Fruit fly (Drosophila melanogaster) whole organism, embryonic: Measurements from ENCODE around the gene CG4970.

Source experiments
- Abd-B ChIP-seq: fragments of 200-800 bp; sonication (Bioruptor generic); optimal IDR thresholded peaks from 2 replicates; lab custom pipeline; 2018; ENCODE audit warnings: missing biosample characterization, mild to moderate bottlenecking, missing genetic modification characterization, moderate library complexity
- Antp ChIP-seq: fragments of 200-800 bp; sonication (Bioruptor generic); optimal IDR thresholded peaks from 3 replicates; lab custom pipeline; 2016; ENCODE audit warnings: missing biosample characterization, missing genetic modification characterization
- CG10654 ChIP-seq: fragments of 200-800 bp; sonication (Bioruptor generic); optimal IDR thresholded peaks from 2 replicates; lab custom pipeline; 2016; ENCODE audit warnings: missing biosample characterization, missing genetic modification characterization
- CG11560 ChIP-seq: fragments of 200-800 bp; sonication (Bioruptor generic); IDR thresholded peaks from 3 replicates; pipeline ENCODE4 v1.3.6; 2022; ENCODE audit warnings: missing biosample characterization, missing genetic modification characterization
- CG13424 ChIP-seq: fragments of 200-800 bp; sonication (Bioruptor generic); optimal IDR thresholded peaks from 2 replicates; lab custom pipeline; 2019; ENCODE audit warnings: missing biosample characterization, mild to moderate bottlenecking, missing genetic modification characterization, moderate library complexity
- CG14710 ChIP-seq: fragments of 200-800 bp; sonication (Bioruptor generic); optimal IDR thresholded peaks from 3 replicates; lab custom pipeline; 2019; ENCODE audit warnings: missing biosample characterization, mild to moderate bottlenecking, missing genetic modification characterization, moderate library complexity
- CG14860 ChIP-seq: fragments of 200-800 bp; sonication (Bioruptor generic); IDR thresholded peaks from 3 replicates; pipeline ENCODE4 v1.3.6; 2022; ENCODE audit warnings: missing biosample characterization, missing genetic modification characterization; ENCODE audit not compliant: partially characterized antibody
- CG2678 ChIP-seq: fragments of 200-800 bp; sonication (Bioruptor generic); optimal IDR thresholded peaks from 3 replicates; lab custom pipeline; 2019; ENCODE audit warnings: missing biosample characterization, mild to moderate bottlenecking, missing genetic modification characterization, moderate library complexity
- CG4360 ChIP-seq: fragments of 200-800 bp; sonication (Bioruptor generic); IDR thresholded peaks from 2 replicates; pipeline ENCODE4 v1.3.6; 2022; ENCODE audit warnings: missing biosample characterization, missing genetic modification characterization
- CG4707 ChIP-seq: fragments of 200-800 bp; sonication (Bioruptor generic); optimal IDR thresholded peaks from 2 replicates; lab custom pipeline; 2018; ENCODE audit warnings: missing biosample characterization, mild to moderate bottlenecking, missing genetic modification characterization, moderate library complexity
- CG4820 ChIP-seq: fragments of 200-800 bp; sonication (Bioruptor generic); optimal IDR thresholded peaks from 3 replicates; lab custom pipeline; 2016; ENCODE audit warnings: missing biosample characterization, missing genetic modification characterization
- CG5953 ChIP-seq: fragments of 200-800 bp; sonication (Bioruptor generic); IDR thresholded peaks from 2 replicates; pipeline ENCODE4 v1.3.6; 2022; ENCODE audit warnings: missing biosample characterization, missing genetic modification characterization
- CG6854 ChIP-seq: fragments of 200-800 bp; sonication (Bioruptor generic); optimal IDR thresholded peaks from 3 replicates; lab custom pipeline; 2017; ENCODE audit warnings: missing biosample characterization, mild to moderate bottlenecking, missing genetic modification characterization
- CG8944 ChIP-seq: fragments of 200-800 bp; sonication (Bioruptor generic); optimal IDR thresholded peaks from 3 replicates; lab custom pipeline; 2016; ENCODE audit warnings: missing biosample characterization, missing genetic modification characterization
- CG9215 ChIP-seq: fragments of 200-800 bp; sonication (Bioruptor generic); IDR thresholded peaks from 2 replicates; pipeline ENCODE4 v1.3.6; 2022; ENCODE audit warnings: missing biosample characterization, missing genetic modification characterization
- CG9437 ChIP-seq: fragments of 200-800 bp; sonication (Bioruptor generic); optimal IDR thresholded peaks from 2 replicates; lab custom pipeline; 2018; ENCODE audit warnings: missing biosample characterization, mild to moderate bottlenecking, missing genetic modification characterization
- CoRest ChIP-seq: fragments of 200-800 bp; sonication (Bioruptor generic); optimal IDR thresholded peaks from 3 replicates; lab custom pipeline; 2018; ENCODE audit warnings: missing biosample characterization, mild to moderate bottlenecking, missing genetic modification characterization, moderate library complexity
- Dad ChIP-seq: fragments of 200-800 bp; sonication (Bioruptor generic); optimal IDR thresholded peaks from 3 replicates; lab custom pipeline; 2016; ENCODE audit warnings: missing biosample characterization, missing genetic modification characterization
- Dfd ChIP-seq, 2 experiments: fragments of >200 bp; optimal IDR thresholded peaks; 2 replicates each; lab custom pipeline; 2017; ENCODE audit warnings: missing biosample characterization in 2 of 2, missing genetic modification characterization in 2 of 2
- E2f2 ChIP-seq: fragments of 200-800 bp; sonication (Bioruptor generic); IDR thresholded peaks from 2 replicates; pipeline ENCODE4 v1.3.6; 2022; ENCODE audit warnings: missing biosample characterization, missing genetic modification characterization
- Ets65A ChIP-seq: fragments of 200-800 bp; sonication (Bioruptor generic); peaks from one replicate; lab custom pipeline; 2016; ENCODE audit warnings: missing biosample characterization, missing genetic modification characterization
- HHEX ChIP-seq: fragments of 200-800 bp; sonication (Bioruptor generic); optimal IDR thresholded peaks from 3 replicates; lab custom pipeline; 2017; ENCODE audit warnings: missing biosample characterization, mild to moderate bottlenecking, missing genetic modification characterization, missing genetic modification reagents
- HLH3B ChIP-seq: fragments of 200-800 bp; sonication (Bioruptor generic); IDR thresholded peaks from 2 replicates; pipeline ENCODE4 v1.3.6; 2022; ENCODE audit warnings: missing biosample characterization, missing genetic modification characterization
- Hr3 ChIP-seq: fragments of 200-800 bp; sonication (Bioruptor generic); optimal IDR thresholded peaks from 3 replicates; lab custom pipeline; 2016; ENCODE audit warnings: missing biosample characterization, missing genetic modification characterization
- Jarid2 ChIP-seq: fragments of 200-800 bp; sonication (Bioruptor generic); optimal IDR thresholded peaks from 3 replicates; lab custom pipeline; 2017; ENCODE audit warnings: mild to moderate bottlenecking, missing biosample characterization, missing genetic modification reagents, missing genetic modification characterization
- Nf-YA ChIP-seq: fragments of 200-800 bp; sonication (Bioruptor generic); IDR thresholded peaks from 2 replicates; pipeline ENCODE4 v1.3.6; 2022; ENCODE audit warnings: missing biosample characterization, missing genetic modification characterization
- NfI ChIP-seq: fragments of 200-800 bp; sonication (Bioruptor generic); optimal IDR thresholded peaks from 3 replicates; lab custom pipeline; 2018; ENCODE audit warnings: missing biosample characterization, mild to moderate bottlenecking, missing genetic modification characterization, moderate library complexity
- PHDP ChIP-seq: fragments of 200-800 bp; sonication (Bioruptor generic); optimal IDR thresholded peaks from 3 replicates; lab custom pipeline; 2018; ENCODE audit warnings: missing biosample characterization, mild to moderate bottlenecking, missing genetic modification characterization, moderate library complexity
- Pdp1 ChIP-seq, 2 experiments: fragments of 200-800 bp; sonication (Bioruptor generic); optimal IDR thresholded peaks; 3 replicates each; lab custom pipeline; 2016; ENCODE audit warnings: missing biosample characterization in 2 of 2, missing genetic modification characterization in 2 of 2, mild to moderate bottlenecking in 1 of 2, moderate library complexity in 1 of 2
- Ptx1 ChIP-seq: fragments of 200-800 bp; sonication (Bioruptor generic); IDR thresholded peaks from 2 replicates; pipeline ENCODE4 v1.3.6; 2022; ENCODE audit warnings: missing biosample characterization, missing genetic modification characterization
- Sin3A ChIP-seq: fragments of >200 bp; optimal IDR thresholded peaks from 2 replicates; lab custom pipeline; 2018
- Sox100B ChIP-seq: fragments of 200-800 bp; sonication (Bioruptor generic); optimal IDR thresholded peaks from 3 replicates; lab custom pipeline; 2018; ENCODE audit warnings: missing biosample characterization, mild to moderate bottlenecking, missing genetic modification characterization
- Ssrp ChIP-seq: fragments of 200-800 bp; sonication (Bioruptor generic); optimal IDR thresholded peaks from 2 replicates; lab custom pipeline; 2018; ENCODE audit warnings: missing biosample characterization, mild to moderate bottlenecking, missing genetic modification characterization, moderate library complexity
- Stat92E ChIP-seq, 3 experiments: fragments of >200 bp in 2 of 3; fragments of 200-800 bp in 1 of 3; sonication (Bioruptor generic) in 1 of 3; optimal IDR thresholded peaks; 2 replicates each; lab custom pipeline; 2017 to 2019; ENCODE audit warnings: missing biosample characterization in 3 of 3, missing genetic modification characterization in 3 of 3, mild to moderate bottlenecking in 1 of 3, moderate library complexity in 1 of 3
- YL-1 ChIP-seq: fragments of 200-800 bp; sonication (Bioruptor generic); optimal IDR thresholded peaks from 3 replicates; lab custom pipeline; 2017; ENCODE audit warnings: missing biosample characterization, mild to moderate bottlenecking, missing genetic modification characterization
- aop ChIP-seq: fragments of 200-800 bp; sonication (Bioruptor generic); IDR thresholded peaks from 2 replicates; pipeline ENCODE4 v1.3.6; 2022; ENCODE audit warnings: missing biosample characterization, missing genetic modification characterization
- chif ChIP-seq, 2 experiments: fragments of 200-800 bp; sonication (Bioruptor generic); optimal IDR thresholded peaks; 3 replicates each; lab custom pipeline; 2016; ENCODE audit warnings: missing biosample characterization in 2 of 2, missing genetic modification characterization in 2 of 2
- chinmo ChIP-seq: fragments of 200-800 bp; sonication (Bioruptor generic); IDR thresholded peaks from 4 replicates; pipeline ENCODE4 v1.3.6; 2022; ENCODE audit warnings: missing biosample characterization, missing genetic modification characterization; ENCODE audit not compliant: partially characterized antibody
- croc ChIP-seq: fragments of 200-800 bp; sonication (Bioruptor generic); conservative IDR thresholded peaks from 3 replicates; pipeline ENCODE4 v1.3.6; 2022; ENCODE audit warnings: missing biosample characterization, missing genetic modification characterization
- gcm2 ChIP-seq: fragments of 200-800 bp; sonication (Bioruptor generic); optimal IDR thresholded peaks from 2 replicates; lab custom pipeline; 2016; ENCODE audit warnings: missing biosample characterization, missing genetic modification characterization
- inv ChIP-seq: fragments of 200-800 bp; sonication (Bioruptor generic); IDR thresholded peaks from 2 replicates; pipeline ENCODE4 v1.3.6; 2022; ENCODE audit warnings: missing biosample characterization, missing genetic modification characterization; ENCODE audit not compliant: partially characterized antibody
- mirr ChIP-seq: fragments of 200-800 bp; sonication (Bioruptor generic); optimal IDR thresholded peaks from 3 replicates; lab custom pipeline; 2018; ENCODE audit warnings: missing biosample characterization, mild to moderate bottlenecking, missing genetic modification characterization
- pan ChIP-seq, 4 experiments: fragments of >200 bp in 3 of 4; fragments of 200-800 bp in 1 of 4; sonication (Bioruptor generic) in 1 of 4; optimal IDR thresholded peaks in 3 of 4; IDR thresholded peaks in 1 of 4; 2 replicates each; pipeline versions ENCODE4 v1.3.6 to Lab custom; 2017 to 2022; ENCODE audit warnings: missing biosample characterization in 2 of 4, missing genetic modification characterization in 2 of 4, mixed read lengths in 1 of 4
- pb ChIP-seq: fragments of 200-800 bp; sonication (Bioruptor generic); optimal IDR thresholded peaks from 3 replicates; lab custom pipeline; 2016; ENCODE audit warnings: missing biosample characterization, missing genetic modification characterization
- sc ChIP-seq, 3 experiments: fragments of >200 bp in 2 of 3; fragments of 200-800 bp in 1 of 3; sonication (Bioruptor generic) in 1 of 3; optimal IDR thresholded peaks; 2 replicates in 2 of 3; 3 replicates in 1 of 3; lab custom pipeline; 2017; ENCODE audit warnings: mild to moderate bottlenecking in 1 of 3, missing biosample characterization in 1 of 3, missing genetic modification characterization in 1 of 3, missing genetic modification reagents in 1 of 3
- slou ChIP-seq: fragments of 200-800 bp; sonication (Bioruptor generic); optimal IDR thresholded peaks from 3 replicates; lab custom pipeline; 2016; ENCODE audit warnings: missing biosample characterization, missing genetic modification characterization
- tll ChIP-seq, 2 experiments: fragments of 200-800 bp in 1 of 2; fragments of >200 bp in 1 of 2; sonication (Bioruptor generic) in 1 of 2; optimal IDR thresholded peaks; 2 replicates each; lab custom pipeline; 2017 to 2019; ENCODE audit warnings: missing biosample characterization in 2 of 2, missing genetic modification characterization in 2 of 2, mild to moderate bottlenecking in 1 of 2, moderate library complexity in 1 of 2
- tna ChIP-seq: fragments of 200-800 bp; sonication (Bioruptor generic); IDR thresholded peaks from 2 replicates; pipeline ENCODE4 v1.3.6; 2022; ENCODE audit warnings: missing biosample characterization, missing genetic modification characterization; ENCODE audit not compliant: partially characterized antibody
- zfh1 ChIP-seq: fragments of 200-800 bp; sonication (Bioruptor generic); IDR thresholded peaks from 3 replicates; pipeline ENCODE4 v1.3.6; 2022; ENCODE audit warnings: missing biosample characterization, missing genetic modification characterization

Gene CG4970

DNA sequence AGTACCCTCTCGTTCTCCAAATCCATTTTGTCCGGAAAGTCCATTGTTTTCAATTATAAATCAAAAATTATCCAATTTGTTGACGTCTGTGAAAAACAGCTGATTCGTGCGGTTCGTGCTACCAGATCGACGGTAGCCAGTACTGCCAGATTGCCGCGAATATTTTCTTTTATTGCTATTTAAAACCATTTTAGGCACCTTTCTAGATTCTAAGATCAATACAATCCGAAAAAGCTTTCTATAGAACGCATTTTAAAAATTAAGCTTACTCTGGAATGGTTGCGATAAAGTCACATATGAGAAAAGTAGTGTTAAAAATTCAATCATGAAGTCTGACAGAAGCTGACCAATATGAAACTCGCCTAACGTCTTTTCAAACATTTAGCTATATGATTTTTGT, 18.4 kb upstream of the CG4970 start, which contains the start of gene Cog8 (continued):
- peak; percentile 35 for TF ChIP-seq NfI
- TF ChIP-seq YL-1: peak; percentile 35
- TF ChIP-seq Antp (GFP tag; lab: Kevin White, UChicago): peak; percentile 74
- no peak for TF ChIP-seq HHEX (GFP tag; lab: Kevin White, UChicago)
- peak; percentile 69 for TF ChIP-seq CG14710
- no peak for TF ChIP-seq CG9437 (GFP tag; lab: Kevin White, UChicago)
- peak; percentile 31 for TF ChIP-seq CG2678 (tag; lab: Kevin White, UChicago)
- TF ChIP-seq slou (GFP tag; lab: Kevin White, UChicago): no peak
- no peak for TF ChIP-seq aop (GFP tag; lab: Robert Waterston, UW)
- no peak for TF ChIP-seq tna (GFP tag; lab: Robert Waterston, UW)
- TF ChIP-seq sc (optimal IDR thresholded peaks at IDR 0.05; lab: Kevin White, UChicago): no peak
- no peak for TF ChIP-seq sc (GFP tag; optimal IDR thresholded peaks at IDR 0.05; lab: Kevin White, UChicago)
- TF ChIP-seq Nf-YA (GFP tag; lab: Robert Waterston, UW): no peak
- no peak for TF ChIP-seq gcm2
- no peak; the same call in 1 of the 2 replicates for TF ChIP-seq CG9215 (GFP tag; lab: Robert Waterston, UW)
- TF ChIP-seq mirr (GFP tag; lab: Kevin White, UChicago): no peak
- no peak for TF ChIP-seq Ptx1
- peak; percentile 93 for TF ChIP-seq Ets65A
- peak; percentile 79 for TF ChIP-seq CoRest (tag; lab: Kevin White, UChicago)
- no peak for TF ChIP-seq Dfd (GFP tag; optimal IDR thresholded peaks at IDR 0.05; lab: Kevin White, UChicago)
- peak; percentile 52 for TF ChIP-seq Sin3A
- peak in 1 of 2 experiments; percentile 51 for TF ChIP-seq tll (GFP tag; optimal IDR thresholded peaks at IDR 0.05; lab: Kevin White, UChicago)
- no peak for TF ChIP-seq CG6854
- TF ChIP-seq croc: no peak
- no peak for TF ChIP-seq CG4360 (GFP tag; lab: Robert Waterston, UW)
- no peak for TF ChIP-seq chinmo
- peak in 1 of 2 experiments; percentile 42 for TF ChIP-seq Pdp1 (GFP tag; optimal IDR thresholded peaks at IDR 0.05; lab: Kevin White, UChicago)
- peak; percentile 42 to 52 for TF ChIP-seq chif (GFP tag; optimal IDR thresholded peaks at IDR 0.05; lab: Kevin White, UChicago)
- TF ChIP-seq CG10654 (GFP tag; lab: Kevin White, UChicago): peak; percentile 55
- TF ChIP-seq CG13424: peak; percentile 44
- no peak for TF ChIP-seq pb (GFP tag; lab: Kevin White, UChicago)
- TF ChIP-seq Stat92E (GFP tag; optimal IDR thresholded peaks at IDR 0.05; lab: Kevin White, UChicago): no peak
- TF ChIP-seq pan (optimal IDR thresholded peaks at IDR 0.05; lab: Kevin White, UChicago): no peak
- peak in 1 of 2 experiments; percentile 40 for TF ChIP-seq pan (GFP tag; optimal IDR thresholded peaks at IDR 0.05 in 1 of 2, IDR thresholded peaks at IDR 0.05 in 1 of 2)
- TF ChIP-seq inv (GFP tag; lab: Robert Waterston, UW): no peak
- peak; percentile 24 for TF ChIP-seq PHDP (tag; lab: Kevin White, UChicago)
- peak; percentile 49 for TF ChIP-seq Hr3 (GFP tag; lab: Kevin White, UChicago)
- TF ChIP-seq CG4820 (GFP tag; lab: Kevin White, UChicago): peak; percentile 25
- TF ChIP-seq CG8944 (GFP tag; lab: Kevin White, UChicago): peak; percentile 59
- peak; percentile 69 for TF ChIP-seq E2f2 (GFP tag; lab: Robert Waterston, UW)
- TF ChIP-seq CG11560 (tag; lab: Robert Waterston, UW): no peak
- TF ChIP-seq Dad (GFP tag; lab: Kevin White, UChicago): peak; percentile 38
- TF ChIP-seq CG5953 (GFP tag; lab: Robert Waterston, UW): no peak
- no peak for TF ChIP-seq zfh1
- peak; percentile 79 for TF ChIP-seq Abd-B (GFP tag; lab: Kevin White, UChicago)
- TF ChIP-seq Jarid2 (GFP tag; lab: Kevin White, UChicago): no peak
- no peak for TF ChIP-seq CG4707 (GFP tag; lab: Kevin White, UChicago)
- TF ChIP-seq Sox100B (GFP tag; lab: Kevin White, UChicago): no peak
- TF ChIP-seq CG14860: no peak
- TF ChIP-seq Ssrp (tag; lab: Kevin White, UChicago): peak; percentile 48
- no peak for TF ChIP-seq HLH3B (GFP tag; lab: Robert Waterston, UW)
